Fruit fly (Drosophila melanogaster): ENCODE measurements around the gene CG8461.
A peak's percentile ranks its signal among the peaks of the same experiment; 100 is the strongest.

CG8461 gene

dm6 chr3R:14479623-14480194 lies 33.7 kb downstream of the CG8461 start (continued):
- TF ChIP-seq CG8359 (GFP tag; optimal IDR thresholded peaks at IDR 0.05; ENCODE audit: borderline replicate concordance) (no peak), Spps (tag; optimal IDR thresholded peaks at IDR 0.05) (no peak), oc (tag; optimal IDR thresholded peaks at IDR 0.05) (no peak), bbx (GFP tag; IDR thresholded peaks at IDR 0.05; ENCODE audit: partially characterized antibody) (no peak), Camta (GFP tag; optimal IDR thresholded peaks at IDR 0.05) (no peak), CG6689 (GFP tag; IDR thresholded peaks at IDR 0.05) (no peak), BtbVII (GFP tag; optimal IDR thresholded peaks at IDR 0.05) (peak; percentile 23), CG4617 (GFP tag; optimal IDR thresholded peaks at IDR 0.05; ENCODE audit: borderline replicate concordance) (no peak), bab2 (GFP tag; optimal IDR thresholded peaks at IDR 0.05) (peak; percentile 21), CG31224 (GFP tag; IDR thresholded peaks at IDR 0.05) (no peak), CG10209 (GFP tag; optimal IDR thresholded peaks at IDR 0.05) (peak; percentile 14), Gug (GFP tag; IDR thresholded peaks at IDR 0.05) (no peak), rib (GFP tag; IDR thresholded peaks at IDR 0.05) (no peak), CG13775 (GFP tag; optimal IDR thresholded peaks at IDR 0.05) (no peak), inv (GFP tag; IDR thresholded peaks at IDR 0.05; ENCODE audit: partially characterized antibody) (no peak), CHES-1-like (GFP tag; optimal IDR thresholded peaks at IDR 0.05) (no peak), vfl (GFP tag; optimal IDR thresholded peaks at IDR 0.05) (peak; percentile 4), ken (GFP tag; IDR thresholded peaks at IDR 0.05) (no peak), unc-4 (GFP tag; IDR thresholded peaks at IDR 0.05; ENCODE audit: partially characterized antibody) (no peak), esg (GFP tag; conservative IDR thresholded peaks at IDR 0.05) (no peak), CG17385 (GFP tag; optimal IDR thresholded peaks at IDR 0.05) (no peak), CG12155 (GFP tag; optimal IDR thresholded peaks at IDR 0.05) (no peak), CG3281 (GFP tag; optimal IDR thresholded peaks at IDR 0.05) (peak; percentile 52), Awh (GFP tag; IDR thresholded peaks at IDR 0.05) (no peak), CG30020 (tag; optimal IDR thresholded peaks at IDR 0.05) (no peak), en (GFP tag; optimal IDR thresholded peaks at IDR 0.05) (no peak), sisA (GFP tag; IDR thresholded peaks at IDR 0.05) (no peak), pan (optimal IDR thresholded peaks at IDR 0.05) (no peak), pan (GFP tag; optimal IDR thresholded peaks at IDR 0.05 in 1 of 2, IDR thresholded peaks at IDR 0.05 in 1 of 2) (peak in 1 of 2 experiments; percentile 12), Adf1 (GFP tag; IDR thresholded peaks at IDR 0.05) (no peak; the same call in 1 of the 2 replicates), yki (optimal IDR thresholded peaks at IDR 0.05) (no peak), CG4424 (GFP tag; optimal IDR thresholded peaks at IDR 0.05) (no peak), Sin3A (optimal IDR thresholded peaks at IDR 0.05) (no peak), lmd (GFP tag; IDR thresholded peaks at IDR 0.05) (no peak), H2.0 (GFP tag; IDR thresholded peaks at IDR 0.05) (no peak), trem (tag; optimal IDR thresholded peaks at IDR 0.05) (no peak), CG11085 (GFP tag; IDR thresholded peaks at IDR 0.05) (no peak), CG18011 (GFP tag; optimal IDR thresholded peaks at IDR 0.05) (no peak), Hr51 (GFP tag; optimal IDR thresholded peaks at IDR 0.05) (no peak), Doc2 (GFP tag; IDR thresholded peaks at IDR 0.05) (no peak), CG7745 (tag; optimal IDR thresholded peaks at IDR 0.05) (peak; percentile 0), CG6254 (GFP tag; optimal IDR thresholded peaks at IDR 0.05) (no peak), CG17829 (tag; optimal IDR thresholded peaks at IDR 0.05) (no peak), CG6791 (GFP tag; IDR thresholded peaks at IDR 0.05; ENCODE audit: partially characterized antibody) (no peak), CG8478 (optimal IDR thresholded peaks at IDR 0.05) (no peak), tin (GFP tag; optimal IDR thresholded peaks at IDR 0.05) (no peak), CG11247 (GFP tag; IDR thresholded peaks at IDR 0.05) (no peak), CG7372 (GFP tag; IDR thresholded peaks at IDR 0.05) (no peak), btn (GFP tag; optimal IDR thresholded peaks at IDR 0.05) (no peak), tap (tag; optimal IDR thresholded peaks at IDR 0.05) (no peak), Fer3 (tag; optimal IDR thresholded peaks at IDR 0.05) (peak; percentile 44), CG9876 (GFP tag; optimal IDR thresholded peaks at IDR 0.05) (no peak), Nf-YA (GFP tag; IDR thresholded peaks at IDR 0.05) (no peak)
